Worm (Caenorhabditis elegans) whole organism, L1 larva: ENCODE results near the gene nhr-130.
A peak's percentile ranks its signal among the peaks of the same experiment; 100 is the strongest.

Experiments used
- C04F5.9 ChIP-seq: sonication (generic microtip); optimal IDR thresholded peaks from 2 replicates; lab custom pipeline; 2016; ENCODE audit warnings: missing genetic modification characterization, missing compliant biosample characterization
- C16A3.4 ChIP-seq: fragments of 150-350 bp; optimal IDR thresholded peaks from 2 replicates; lab custom pipeline; 2014; ENCODE audit warnings: missing biosample characterization, missing genetic modification characterization
- F16B12.6 ChIP-seq: fragments of 150-350 bp; optimal IDR thresholded peaks from 2 replicates; lab custom pipeline; 2014; ENCODE audit warnings: missing biosample characterization, missing genetic modification characterization
- aha-1 ChIP-seq: fragments of 150-350 bp; optimal IDR thresholded peaks from 2 replicates; lab custom pipeline; 2014; ENCODE audit warnings: missing biosample characterization, missing genetic modification characterization
- ama-1 ChIP-seq: fragments of 150-350 bp; optimal IDR thresholded peaks from 2 replicates; lab custom pipeline; 2014
- ceh-63 ChIP-seq: fragments of 200-800 bp; sonication (Bioruptor generic); optimal IDR thresholded peaks from 2 replicates; lab custom pipeline; 2018; ENCODE audit warnings: mild to moderate bottlenecking, missing genetic modification characterization, missing compliant biosample characterization
- ceh-8 ChIP-seq: fragments of 200-800 bp; sonication (Bioruptor generic); optimal IDR thresholded peaks from 2 replicates; lab custom pipeline; 2018; ENCODE audit warnings: mild to moderate bottlenecking, missing genetic modification characterization, moderate library complexity, missing compliant biosample characterization
- ceh-82 ChIP-seq, 3 experiments: fragments of 150-350 bp in 1 of 3; sonication (generic microtip) in 2 of 3; optimal IDR thresholded peaks; 2 replicates each; lab custom pipeline; 2014 to 2017; ENCODE audit warnings: missing biosample characterization in 3 of 3, missing genetic modification characterization in 3 of 3
- ceh-90 ChIP-seq: sonication (generic microtip); optimal IDR thresholded peaks from 2 replicates; lab custom pipeline; 2016; ENCODE audit warnings: missing genetic modification characterization, missing compliant biosample characterization
- dpl-1 ChIP-seq, 3 experiments: fragments of 150-350 bp in 2 of 3; sonication (generic microtip) in 1 of 3; optimal IDR thresholded peaks; 2 replicates each; lab custom pipeline; 2014 to 2017; ENCODE audit warnings: missing biosample characterization in 3 of 3, missing genetic modification characterization in 3 of 3, missing genetic modification reagents in 3 of 3
- dsc-1 ChIP-seq: sonication (generic microtip); optimal IDR thresholded peaks from 2 replicates; lab custom pipeline; 2016; ENCODE audit warnings: mild to moderate bottlenecking, missing genetic modification characterization, missing compliant biosample characterization
- efl-1 ChIP-seq, 4 experiments: fragments of 150-350 bp; optimal IDR thresholded peaks in 3 of 4; peaks in 1 of 4; 1 replicate in 1 of 4; 2 replicates in 3 of 4; lab custom pipeline; 2014; ENCODE audit warnings: missing biosample characterization in 2 of 4, missing genetic modification characterization in 2 of 4, missing genetic modification reagents in 2 of 4
- egl-27 ChIP-seq, 2 experiments: fragments of 150-350 bp in 1 of 2; sonication (generic microtip); optimal IDR thresholded peaks; 3 replicates each; lab custom pipeline; 2017 to 2018; ENCODE audit warnings: missing biosample characterization in 2 of 2, missing genetic modification characterization in 2 of 2, missing genetic modification reagents in 2 of 2
- elt-2 ChIP-seq: sonication (generic microtip); optimal IDR thresholded peaks from 2 replicates; lab custom pipeline; 2016; ENCODE audit warnings: missing genetic modification characterization, mild to moderate bottlenecking, inconsistent platforms, missing compliant biosample characterization, missing genetic modification reagents
- elt-3 ChIP-seq, 6 experiments: fragments of 150-350 bp in 1 of 6; sonication (generic microtip); optimal IDR thresholded peaks; 2 replicates each; lab custom pipeline; 2017 to 2018; ENCODE audit warnings: missing biosample characterization in 6 of 6, missing genetic modification characterization in 6 of 6, inconsistent platforms in 1 of 6
- fkh-10 ChIP-seq: sonication (generic microtip); optimal IDR thresholded peaks from 2 replicates; lab custom pipeline; 2017; ENCODE audit warnings: missing biosample characterization, missing genetic modification reagents, missing genetic modification characterization
- fkh-4 ChIP-seq: sonication (generic microtip); optimal IDR thresholded peaks from 2 replicates; lab custom pipeline; 2016; ENCODE audit warnings: missing compliant biosample characterization, missing genetic modification characterization, borderline replicate concordance
- fkh-8 ChIP-seq: sonication (generic microtip); optimal IDR thresholded peaks from 2 replicates; lab custom pipeline; 2016; ENCODE audit warnings: mild to moderate bottlenecking, missing genetic modification characterization, missing compliant biosample characterization
- fos-1 ChIP-seq: fragments of 150-350 bp; optimal IDR thresholded peaks from 2 replicates; lab custom pipeline; 2014; ENCODE audit warnings: missing biosample characterization, missing genetic modification characterization
- hlh-4 ChIP-seq: sonication (generic microtip); optimal IDR thresholded peaks from 2 replicates; lab custom pipeline; 2016; ENCODE audit warnings: mild to moderate bottlenecking, missing genetic modification characterization, missing compliant biosample characterization
- hpl-2 ChIP-seq: fragments of 150-350 bp; optimal IDR thresholded peaks from 2 replicates; lab custom pipeline; 2014; ENCODE audit warnings: missing biosample characterization, missing genetic modification reagents, missing genetic modification characterization
- irx-1 ChIP-seq: sonication (generic microtip); optimal IDR thresholded peaks from 2 replicates; lab custom pipeline; 2016; ENCODE audit warnings: missing genetic modification characterization, missing compliant biosample characterization
- lin-15B ChIP-seq: fragments of 150-350 bp; sonication (generic microtip); optimal IDR thresholded peaks from 3 replicates; lab custom pipeline; 2014; ENCODE audit warnings: missing biosample characterization, missing genetic modification characterization
- lin-35 ChIP-seq, 2 experiments: fragments of 150-350 bp; optimal IDR thresholded peaks; 2 replicates each; lab custom pipeline; 2014; ENCODE audit warnings: missing biosample characterization in 2 of 2, missing genetic modification characterization in 2 of 2, missing genetic modification reagents in 2 of 2
- lin-39 ChIP-seq: fragments of 150-350 bp; optimal IDR thresholded peaks from 2 replicates; lab custom pipeline; 2014; ENCODE audit warnings: missing biosample characterization, missing genetic modification reagents, missing genetic modification characterization
- lsy-2 ChIP-seq, 2 experiments: fragments of 150-350 bp; optimal IDR thresholded peaks; 2 replicates each; lab custom pipeline; 2014; ENCODE audit warnings: missing biosample characterization in 2 of 2, missing genetic modification characterization in 2 of 2
- mdl-1 ChIP-seq, 2 experiments: fragments of 150-350 bp; optimal IDR thresholded peaks; 2 replicates each; lab custom pipeline; 2014 to 2017; ENCODE audit warnings: missing biosample characterization in 2 of 2, missing genetic modification characterization in 2 of 2, inconsistent platforms in 1 of 2
- mef-2 ChIP-seq: fragments of 150-350 bp; optimal IDR thresholded peaks from 2 replicates; lab custom pipeline; 2014; ENCODE audit warnings: missing biosample characterization, missing genetic modification characterization
- nhr-12 ChIP-seq: sonication (generic microtip); optimal IDR thresholded peaks from 2 replicates; lab custom pipeline; 2017; ENCODE audit warnings: missing biosample characterization, missing genetic modification characterization
- nhr-20 ChIP-seq: sonication (generic microtip); optimal IDR thresholded peaks from 2 replicates; lab custom pipeline; 2016; ENCODE audit warnings: mild to moderate bottlenecking, missing genetic modification characterization, missing compliant biosample characterization
- nhr-237 ChIP-seq: fragments of 150-350 bp; optimal IDR thresholded peaks from 2 replicates; lab custom pipeline; 2014; ENCODE audit warnings: missing biosample characterization, missing genetic modification characterization
- nhr-71 ChIP-seq: sonication (generic microtip); optimal IDR thresholded peaks from 2 replicates; lab custom pipeline; 2016; ENCODE audit warnings: mild to moderate bottlenecking, missing genetic modification characterization, moderate library complexity, missing compliant biosample characterization
- nhr-77 ChIP-seq: fragments of 150-350 bp; optimal IDR thresholded peaks from 2 replicates; lab custom pipeline; 2014; ENCODE audit warnings: missing biosample characterization, missing genetic modification characterization
- nhr-85 ChIP-seq: sonication (generic microtip); peaks from one replicate; lab custom pipeline; 2016; ENCODE audit warnings: missing genetic modification characterization, inconsistent platforms, missing compliant biosample characterization
- nhr-90 ChIP-seq: sonication (generic microtip); optimal IDR thresholded peaks from 2 replicates; lab custom pipeline; 2016; ENCODE audit warnings: mild to moderate bottlenecking, missing genetic modification characterization, missing compliant biosample characterization; ENCODE audit not compliant: poor library complexity
- rnt-1 ChIP-seq: sonication (generic microtip); optimal IDR thresholded peaks from 2 replicates; lab custom pipeline; 2016; ENCODE audit warnings: mild to moderate bottlenecking, missing genetic modification characterization, moderate library complexity, missing compliant biosample characterization
- snpc-4 ChIP-seq: fragments of 150-350 bp; optimal IDR thresholded peaks from 2 replicates; lab custom pipeline; 2014; ENCODE audit warnings: missing biosample characterization, missing genetic modification characterization
- snu-23 ChIP-seq: sonication (generic microtip); optimal IDR thresholded peaks from 2 replicates; lab custom pipeline; 2016; ENCODE audit warnings: missing genetic modification characterization, missing compliant biosample characterization
- sox-4 ChIP-seq: sonication (generic microtip); optimal IDR thresholded peaks from 2 replicates; lab custom pipeline; 2016; ENCODE audit warnings: missing genetic modification characterization, missing compliant biosample characterization
- sptf-1 ChIP-seq: fragments of 150-350 bp; optimal IDR thresholded peaks from 2 replicates; lab custom pipeline; 2014; ENCODE audit warnings: missing biosample characterization, missing genetic modification characterization
- swsn-7 ChIP-seq: sonication (generic microtip); optimal IDR thresholded peaks from 2 replicates; lab custom pipeline; 2016; ENCODE audit warnings: missing genetic modification characterization, missing compliant biosample characterization
- tbx-2 ChIP-seq: sonication (generic microtip); optimal IDR thresholded peaks from 2 replicates; lab custom pipeline; 2016; ENCODE audit warnings: missing genetic modification characterization, missing compliant biosample characterization
- unc-30 ChIP-seq: sonication (generic microtip); optimal IDR thresholded peaks from 2 replicates; lab custom pipeline; 2017; ENCODE audit warnings: missing biosample characterization, missing genetic modification characterization
- unc-86 ChIP-seq: sonication (generic microtip); optimal IDR thresholded peaks from 2 replicates; lab custom pipeline; 2016; ENCODE audit warnings: missing genetic modification characterization, missing compliant biosample characterization
- xbp-1 ChIP-seq: sonication (generic microtip); optimal IDR thresholded peaks from 2 replicates; lab custom pipeline; 2016; ENCODE audit warnings: missing genetic modification characterization, missing compliant biosample characterization
- zag-1 ChIP-seq: fragments of 150-350 bp; optimal IDR thresholded peaks from 2 replicates; lab custom pipeline; 2014; ENCODE audit warnings: missing biosample characterization, missing genetic modification characterization
- zip-4 ChIP-seq: fragments of 200-800 bp; sonication (Bioruptor generic); optimal IDR thresholded peaks from 2 replicates; lab custom pipeline; 2018; ENCODE audit warnings: mild to moderate bottlenecking, missing genetic modification characterization, moderate library complexity, missing compliant biosample characterization
- ztf-11 ChIP-seq, 2 experiments: sonication (generic microtip); optimal IDR thresholded peaks; 2 replicates each; lab custom pipeline; 2016 to 2017; ENCODE audit warnings: missing genetic modification characterization in 2 of 2, missing biosample characterization in 1 of 2, missing compliant biosample characterization in 1 of 2
- ztf-4 ChIP-seq: fragments of 150-350 bp; optimal IDR thresholded peaks from 2 replicates; lab custom pipeline; 2014; ENCODE audit warnings: missing biosample characterization, missing genetic modification characterization

The nhr-130 gene

ce11 chrV:487980-488379, 4.8 kb upstream of the nhr-130 start:
- TF ChIP-seq rnt-1 (tag; lab: Kevin White, UChicago), result no peak
- no peak for TF ChIP-seq dsc-1 (tag; lab: Kevin White, UChicago)
- no peak for TF ChIP-seq elt-3 (tag; optimal IDR thresholded peaks at IDR 0.05; lab: Kevin White, UChicago)

ce11 chrV:486684-487083, 3.5 kb upstream of the nhr-130 start, which contains the start of gene nhr-211:
Gene nhr-211, plus strand, starts transcription at chrV:486984.
- TF ChIP-seq snpc-4 (tag; lab: Kevin White, UChicago), result no peak
- no peak for TF ChIP-seq hpl-2 (GFP tag; lab: Kevin White, UChicago)
- TF ChIP-seq ceh-90 (tag; lab: Kevin White, UChicago), result no peak
- no peak for TF ChIP-seq aha-1
- TF ChIP-seq hlh-4, result no peak

- TF ChIP-seq ztf-4 (tag; lab: Kevin White, UChicago) (no peak), sptf-1 (tag; lab: Kevin White, UChicago) (no peak), tbx-2 (tag; lab: Kevin White, UChicago) (peak; percentile 9), elt-2 (tag; lab: Kevin White, UChicago) (peak; percentile 42), egl-27 (tag; optimal IDR thresholded peaks at IDR 0.05; lab: Kevin White, UChicago) (no peak), dpl-1 (GFP tag; optimal IDR thresholded peaks at IDR 0.05; lab: Kevin White, UChicago) (no peak), mef-2 (tag; lab: Kevin White, UChicago) (no peak), snu-23 (GFP tag; lab: Kevin White, UChicago) (peak; percentile 18), lin-39 (tag; lab: Kevin White, UChicago) (no peak), ztf-11 (tag; optimal IDR thresholded peaks at IDR 0.05; lab: Kevin White, UChicago) (no peak), irx-1 (tag; lab: Kevin White, UChicago) (no peak), nhr-90 (peak; percentile 10), nhr-71 (tag; lab: Kevin White, UChicago) (peak; percentile 36), unc-30 (tag; lab: Kevin White, UChicago) (no peak), ama-1 (no peak), nhr-77 (tag; lab: Kevin White, UChicago) (peak; percentile 57), efl-1 (optimal IDR thresholded peaks at IDR 0.05; lab: Kevin White, UChicago) (no peak), efl-1 (GFP tag; optimal IDR thresholded peaks at IDR 0.05 in 1 of 2; lab: Kevin White, UChicago) (peak in 1 of 2 experiments; percentile 71), F16B12.6 (tag; lab: Kevin White, UChicago) (no peak), nhr-237 (tag; lab: Kevin White, UChicago) (no peak), C04F5.9 (tag; lab: Kevin White, UChicago) (no peak), ceh-82 (tag; optimal IDR thresholded peaks at IDR 0.05; lab: Kevin White, UChicago) (no peak), hlh-4 (no peak), sox-4 (no peak), lin-15B (no peak), fos-1 (tag; lab: Kevin White, UChicago) (no peak), fkh-4 (tag; lab: Kevin White, UChicago) (no peak), zip-4 (GFP tag; lab: Kevin White, UChicago) (no peak), unc-86 (tag; lab: Kevin White, UChicago) (no peak), C16A3.4 (tag; lab: Kevin White, UChicago) (no peak), fkh-8 (tag; lab: Kevin White, UChicago) (no peak), mdl-1 (tag; optimal IDR thresholded peaks at IDR 0.05; lab: Kevin White, UChicago) (no peak), nhr-85 (tag; lab: Kevin White, UChicago) (peak; percentile 63), ceh-8 (GFP tag; lab: Kevin White, UChicago) (no peak), hpl-2 (GFP tag; lab: Kevin White, UChicago) (no peak), ceh-63 (GFP tag; lab: Kevin White, UChicago) (no peak), snpc-4 (tag; lab: Kevin White, UChicago) (peak; percentile 86), lin-35 (GFP tag; optimal IDR thresholded peaks at IDR 0.05; lab: Kevin White, UChicago) (peak in 1 of 2 experiments; percentile 53), xbp-1 (tag; lab: Kevin White, UChicago) (no peak), lsy-2 (tag; optimal IDR thresholded peaks at IDR 0.05; lab: Kevin White, UChicago) (peak in 1 of 2 experiments; percentile 3), fkh-10 (GFP tag; lab: Kevin White, UChicago) (no peak), zag-1 (no peak), nhr-12 (tag; lab: Kevin White, UChicago) (no peak), swsn-7 (tag; lab: Kevin White, UChicago) (no peak), nhr-20 (tag; lab: Kevin White, UChicago) (peak; percentile 55)
Observed at ce11 chrV:484285-484890, 1.2 kb upstream of the nhr-130 start, which contains the start of gene nhr-212. Gene nhr-212, plus strand, starts transcription at chrV:484857.
